Worm (Caenorhabditis elegans) whole organism, L4/young adult: ENCODE data around the gene srj-37.

ENCODE experiments used
- W03F9.2 ChIP-seq: fragments of 150-350 bp; optimal IDR thresholded peaks from 2 replicates; lab custom pipeline; 2014; ENCODE audit warnings: missing biosample characterization, missing genetic modification characterization
- him-1 ChIP-seq: sonication (generic microtip); optimal IDR thresholded peaks from 2 replicates; lab custom pipeline; 2016; ENCODE audit warnings: missing genotype, missing genetic modification reagents, missing genetic modification characterization, missing compliant biosample characterization

- TF ChIP-seq him-1 (tag; lab: Kevin White, UChicago) (no peak), W03F9.2 (tag; lab: Kevin White, UChicago) (no peak)
These were observed 45.5 kb upstream of the srj-37 start, which contains the start of gene ZK488.5 for ce11 chrV:592959-593358.
